Worm (Caenorhabditis elegans) whole organism, late embryonic: ENCODE results near the gene rpac-19.
A peak's percentile ranks its signal among the peaks of the same experiment; 100 is the strongest.

Experiments
- T23F11.4 ChIP-seq: fragments of 200-800 bp; sonication (Bioruptor generic); optimal IDR thresholded peaks from 2 replicates; lab custom pipeline; 2018; ENCODE audit warnings: mild to moderate bottlenecking, missing genetic modification characterization, missing compliant biosample characterization
- ahr-1 ChIP-seq: sonication (generic microtip); optimal IDR thresholded peaks from 2 replicates; lab custom pipeline; 2016; ENCODE audit warnings: missing genetic modification characterization, missing compliant biosample characterization
- ama-1 ChIP-seq: fragments of 150-350 bp; optimal IDR thresholded peaks from 2 replicates; lab custom pipeline; 2014
- ceh-14 ChIP-seq: sonication (generic microtip); optimal IDR thresholded peaks from 2 replicates; lab custom pipeline; 2016; ENCODE audit warnings: missing genotype, missing genetic modification characterization, missing compliant biosample characterization
- ceh-18 ChIP-seq: sonication (generic microtip); optimal IDR thresholded peaks from 2 replicates; lab custom pipeline; 2016; ENCODE audit warnings: missing genetic modification characterization, missing compliant biosample characterization
- ceh-2 ChIP-seq: sonication (generic microtip); optimal IDR thresholded peaks from 2 replicates; lab custom pipeline; 2016; ENCODE audit warnings: missing genotype, missing genetic modification characterization, missing compliant biosample characterization
- ceh-22 ChIP-seq: sonication (generic microtip); optimal IDR thresholded peaks from 2 replicates; lab custom pipeline; 2017; ENCODE audit warnings: missing biosample characterization, missing genetic modification characterization
- ceh-30 ChIP-seq: fragments of 150-350 bp; optimal IDR thresholded peaks from 2 replicates; lab custom pipeline; 2014; ENCODE audit warnings: missing biosample characterization, missing genetic modification characterization
- ceh-34 ChIP-seq: sonication (generic microtip); optimal IDR thresholded peaks from 2 replicates; lab custom pipeline; 2016; ENCODE audit warnings: mild to moderate bottlenecking, missing genetic modification characterization, missing compliant biosample characterization
- ceh-48 ChIP-seq: sonication (generic microtip); optimal IDR thresholded peaks from 2 replicates; lab custom pipeline; 2016; ENCODE audit warnings: missing genetic modification characterization, inconsistent platforms, missing compliant biosample characterization
- ceh-9 ChIP-seq: sonication (generic microtip); optimal IDR thresholded peaks from 2 replicates; lab custom pipeline; 2016; ENCODE audit warnings: mild to moderate bottlenecking, missing genetic modification characterization, inconsistent platforms, missing compliant biosample characterization
- che-1 ChIP-seq: sonication (generic microtip); optimal IDR thresholded peaks from 2 replicates; lab custom pipeline; 2016; ENCODE audit warnings: mild to moderate bottlenecking, missing genetic modification characterization, missing compliant biosample characterization
- dve-1 ChIP-seq: sonication (generic microtip); optimal IDR thresholded peaks from 2 replicates; lab custom pipeline; 2017; ENCODE audit warnings: antibody characterized with exemption, mild to moderate bottlenecking, missing genetic modification characterization, missing compliant biosample characterization
- elt-2 ChIP-seq: sonication (generic microtip); optimal IDR thresholded peaks from 2 replicates; lab custom pipeline; 2016; ENCODE audit warnings: missing genetic modification reagents, missing genetic modification characterization, missing compliant biosample characterization
- ets-4 ChIP-seq: sonication (generic microtip); optimal IDR thresholded peaks from 2 replicates; lab custom pipeline; 2016; ENCODE audit warnings: missing genetic modification characterization, missing compliant biosample characterization
- fkh-10 ChIP-seq: fragments of 150-350 bp; optimal IDR thresholded peaks from 2 replicates; lab custom pipeline; 2014; ENCODE audit warnings: missing biosample characterization, missing genetic modification reagents, missing genetic modification characterization
- fkh-6 ChIP-seq: sonication (generic microtip); optimal IDR thresholded peaks from 2 replicates; lab custom pipeline; 2016; ENCODE audit warnings: missing genetic modification characterization, missing compliant biosample characterization
- hlh-15 ChIP-seq: sonication (generic microtip); optimal IDR thresholded peaks from 2 replicates; lab custom pipeline; 2016; ENCODE audit warnings: missing genetic modification characterization, missing compliant biosample characterization
- hlh-30 ChIP-seq: sonication (generic microtip); optimal IDR thresholded peaks from 2 replicates; lab custom pipeline; 2017; ENCODE audit warnings: antibody characterized with exemption, missing genetic modification characterization, missing compliant biosample characterization; ENCODE audit not compliant: insufficient read depth
- hlh-6 ChIP-seq: sonication (generic microtip); optimal IDR thresholded peaks from 2 replicates; lab custom pipeline; 2016; ENCODE audit warnings: missing genotype, missing genetic modification characterization, missing compliant biosample characterization
- madf-2 ChIP-seq: sonication (generic microtip); optimal IDR thresholded peaks from 2 replicates; lab custom pipeline; 2017; ENCODE audit warnings: missing genetic modification characterization, missing compliant biosample characterization
- mec-3 ChIP-seq: sonication (generic microtip); optimal IDR thresholded peaks from 2 replicates; lab custom pipeline; 2016; ENCODE audit warnings: borderline replicate concordance, missing genetic modification characterization, missing compliant biosample characterization
- npax-4 ChIP-seq: sonication (generic microtip); optimal IDR thresholded peaks from 2 replicates; lab custom pipeline; 2016; ENCODE audit warnings: missing genetic modification characterization, missing compliant biosample characterization
- pag-3 ChIP-seq: sonication (generic microtip); optimal IDR thresholded peaks from 2 replicates; lab custom pipeline; 2016; ENCODE audit warnings: missing compliant biosample characterization, missing genetic modification characterization, borderline replicate concordance
- pax-1 ChIP-seq: fragments of 150-350 bp; optimal IDR thresholded peaks from 2 replicates; lab custom pipeline; 2014; ENCODE audit warnings: missing biosample characterization, missing genetic modification characterization
- pha-2 ChIP-seq: sonication (generic microtip); optimal IDR thresholded peaks from 2 replicates; lab custom pipeline; 2017; ENCODE audit warnings: mild to moderate bottlenecking, missing genetic modification characterization, missing compliant biosample characterization
- pha-4 ChIP-seq: fragments of 150-350 bp; optimal IDR thresholded peaks from 2 replicates; lab custom pipeline; 2018; ENCODE audit warnings: missing biosample characterization, missing genetic modification reagents, missing genetic modification characterization
- syd-9 ChIP-seq: sonication (generic microtip); optimal IDR thresholded peaks from 2 replicates; lab custom pipeline; 2016; ENCODE audit warnings: mild to moderate bottlenecking, missing genetic modification characterization, moderate library complexity, missing compliant biosample characterization
- tbx-7 ChIP-seq: sonication (generic microtip); optimal IDR thresholded peaks from 2 replicates; lab custom pipeline; 2016; ENCODE audit warnings: missing genotype, missing genetic modification characterization, missing compliant biosample characterization
- ttx-3 ChIP-seq: sonication (generic microtip); optimal IDR thresholded peaks from 2 replicates; lab custom pipeline; 2016; ENCODE audit warnings: missing genetic modification reagents, missing genetic modification characterization, missing compliant biosample characterization
- unc-3 ChIP-seq, 2 experiments: fragments of 200-800 bp in 1 of 2; sonication (Bioruptor generic) in 1 of 2; sonication (generic microtip) in 1 of 2; conservative IDR thresholded peaks in 1 of 2; optimal IDR thresholded peaks in 1 of 2; 2 replicates each; pipeline versions ENCODE4 v1.3.6 to Lab custom; 2016 to 2022; ENCODE audit warnings: missing compliant biosample characterization in 2 of 2, missing genetic modification characterization in 2 of 2, missing genetic modification reagents in 1 of 2
- unc-42 ChIP-seq: sonication (generic microtip); optimal IDR thresholded peaks from 2 replicates; lab custom pipeline; 2016; ENCODE audit warnings: missing genotype, missing genetic modification characterization, missing compliant biosample characterization
- unc-55 ChIP-seq: sonication (generic microtip); optimal IDR thresholded peaks from 2 replicates; lab custom pipeline; 2017; ENCODE audit warnings: missing biosample characterization, missing genetic modification reagents, missing genetic modification characterization
- ztf-16 ChIP-seq: sonication (generic microtip); optimal IDR thresholded peaks from 2 replicates; lab custom pipeline; 2017; ENCODE audit warnings: missing genetic modification characterization, missing compliant biosample characterization

Gene rpac-19

DNA sequence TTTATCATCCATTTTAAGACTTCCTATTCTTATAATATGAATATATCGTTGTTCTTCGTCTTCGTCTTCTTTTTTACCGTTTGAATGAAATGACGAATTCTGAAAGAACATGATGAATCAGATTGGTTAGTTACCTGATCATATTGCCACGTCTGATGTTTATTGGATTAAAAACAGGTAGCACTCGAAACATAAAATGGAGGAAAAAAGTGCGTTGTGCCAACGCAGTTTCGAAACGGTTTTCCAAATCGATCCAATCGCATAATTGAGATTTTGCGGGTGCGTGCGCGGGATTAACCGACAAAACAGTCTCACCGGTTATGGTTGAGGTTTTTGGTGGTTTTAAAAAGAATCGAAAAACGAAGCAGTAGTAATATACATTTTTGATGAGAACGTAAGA is 34.1 kb downstream of the rpac-19 start, which contains the start of gene rom-2:
rom-2 (minus strand) TSS at position 101 of the 400 bp plus-strand sequence.
- no peak for TF ChIP-seq madf-2 (tag; lab: Kevin White, UChicago)
- no peak for TF ChIP-seq pax-1 (tag; lab: Kevin White, UChicago)
- TF ChIP-seq mec-3 (tag; lab: Kevin White, UChicago) = no peak
- TF ChIP-seq unc-55 (GFP tag; lab: Kevin White, UChicago) = no peak
- TF ChIP-seq ztf-16 (tag; lab: Kevin White, UChicago) = no peak
- TF ChIP-seq ceh-2 (tag; lab: Kevin White, UChicago) = no peak
- no peak for TF ChIP-seq hlh-15
- no peak for TF ChIP-seq pha-4
- TF ChIP-seq che-1 (tag; lab: Kevin White, UChicago) = no peak
- no peak for TF ChIP-seq syd-9 (tag; lab: Kevin White, UChicago)
- no peak for TF ChIP-seq ceh-48 (tag; lab: Kevin White, UChicago)
- TF ChIP-seq ceh-30 (tag; lab: Kevin White, UChicago) = no peak
- TF ChIP-seq npax-4 (tag; lab: Kevin White, UChicago) = no peak

DNA sequence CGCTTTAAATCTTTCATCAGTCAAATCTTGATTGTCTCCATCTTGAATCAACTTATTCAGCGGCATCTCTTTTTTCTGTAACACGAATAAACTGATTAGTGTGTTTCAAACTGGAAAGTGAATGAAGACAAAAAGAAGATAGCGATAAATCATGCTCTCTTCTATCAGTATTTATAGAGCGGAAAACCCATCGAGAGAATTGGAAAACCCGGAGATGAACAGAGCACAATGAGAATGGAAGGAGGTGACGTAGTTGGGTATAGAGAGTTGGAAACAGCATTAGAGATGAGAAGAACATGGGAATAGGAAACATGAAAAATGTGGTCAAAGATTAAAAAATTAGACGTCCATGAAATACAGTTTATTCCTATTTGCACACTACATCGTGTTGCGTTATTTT is 37.6 kb downstream of the rpac-19 start, which contains the start of gene acox-1.5:
acox-1.5 (minus strand) TSS at position 75 of the 400 bp plus-strand sequence.
- TF ChIP-seq ets-4 (tag; lab: Kevin White, UChicago) = no peak
- TF ChIP-seq ama-1 = no peak
- no peak for TF ChIP-seq fkh-6 (tag; lab: Kevin White, UChicago)
- TF ChIP-seq ahr-1 (tag; lab: Kevin White, UChicago) = no peak
- TF ChIP-seq ceh-9 = no peak
- no peak for TF ChIP-seq ceh-30 (tag; lab: Kevin White, UChicago)
- TF ChIP-seq tbx-7 (tag; lab: Kevin White, UChicago) = no peak
- TF ChIP-seq npax-4 (tag; lab: Kevin White, UChicago) = no peak
- TF ChIP-seq pha-2 (tag; lab: Kevin White, UChicago) = no peak
- no peak for TF ChIP-seq ceh-48 (tag; lab: Kevin White, UChicago)
- TF ChIP-seq madf-2 (tag; lab: Kevin White, UChicago) = no peak
- TF ChIP-seq ceh-18 (tag; lab: Kevin White, UChicago) = no peak
- no peak for TF ChIP-seq pag-3
- no peak for TF ChIP-seq fkh-10 (GFP tag; lab: Kevin White, UChicago)
- no peak for TF ChIP-seq hlh-30
- no peak for TF ChIP-seq T23F11.4 (GFP tag; lab: Kevin White, UChicago)
- TF ChIP-seq ttx-3 = no peak
- TF ChIP-seq unc-55 (GFP tag; lab: Kevin White, UChicago) = no peak

DNA sequence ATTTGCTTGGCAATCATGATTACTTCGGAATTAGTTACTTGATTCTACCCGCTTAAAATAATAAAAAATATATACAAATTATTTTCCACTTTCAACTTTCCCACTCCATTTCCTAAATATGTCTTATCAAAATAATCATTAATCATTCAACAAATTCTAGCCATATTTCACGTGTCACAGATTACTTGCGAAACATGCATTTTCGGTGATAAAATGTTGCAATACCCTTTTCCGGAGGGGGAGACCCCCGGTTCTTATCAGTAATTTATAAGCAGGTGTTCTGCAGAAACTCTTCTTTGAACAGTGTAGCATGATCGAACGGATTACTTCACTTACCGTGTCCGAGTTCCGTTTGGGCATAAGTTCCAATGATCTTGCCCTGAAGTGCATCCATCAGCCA is 39.5 kb downstream of the rpac-19 start:
- no peak for TF ChIP-seq ceh-2 (tag; lab: Kevin White, UChicago)
- no peak for TF ChIP-seq unc-55 (GFP tag; lab: Kevin White, UChicago)
- TF ChIP-seq elt-2 (tag; lab: Kevin White, UChicago) = peak; percentile 90
- no peak for TF ChIP-seq ttx-3
- TF ChIP-seq hlh-6 = no peak
- TF ChIP-seq unc-3 (GFP tag; conservative IDR thresholded peaks at IDR 0.05; lab: Robert Waterston, UW) = no peak
- no peak for TF ChIP-seq unc-3 (tag; optimal IDR thresholded peaks at IDR 0.05; lab: Kevin White, UChicago)
- no peak for TF ChIP-seq mec-3 (tag; lab: Kevin White, UChicago)

DNA sequence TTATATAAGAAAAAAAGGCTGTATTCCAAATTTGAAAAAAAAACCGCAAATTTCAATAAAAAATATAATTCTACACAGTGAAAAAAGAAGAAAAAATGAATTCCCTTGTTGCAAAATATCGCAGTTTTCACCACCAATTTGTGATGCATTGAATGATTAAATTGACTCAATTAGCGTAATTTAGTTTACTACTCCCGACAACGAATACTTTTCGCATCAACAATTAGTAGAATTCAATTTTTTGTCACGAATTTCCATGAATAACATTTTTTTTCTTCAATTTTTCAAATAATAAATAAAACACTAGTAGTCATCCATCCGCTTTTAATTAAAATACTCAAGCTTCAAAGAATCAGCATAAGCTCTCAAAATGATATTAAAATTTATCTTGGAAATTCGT is 44.4 kb downstream of the rpac-19 start:
- no peak for TF ChIP-seq ceh-18 (tag; lab: Kevin White, UChicago)
- TF ChIP-seq ceh-9 = no peak
- peak; percentile 91 for TF ChIP-seq unc-42

DNA sequence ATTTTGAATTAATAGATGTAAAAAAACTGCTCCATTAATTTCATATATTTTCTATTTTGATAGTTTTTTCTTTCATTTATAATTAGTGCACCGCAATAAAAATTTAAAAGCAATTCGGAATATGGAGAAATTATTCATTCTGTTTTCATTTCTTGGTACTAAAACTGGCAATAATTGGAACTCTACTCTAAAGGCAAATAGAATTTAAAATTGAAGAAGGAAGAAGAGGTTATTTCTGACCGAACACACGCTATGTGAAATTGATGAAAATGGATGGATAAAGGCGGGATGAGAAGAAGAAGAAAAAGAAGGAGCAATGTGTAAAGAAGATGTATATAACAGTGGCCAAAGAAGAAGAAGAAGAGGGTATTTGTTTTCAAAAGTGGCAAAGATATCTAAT is 46.5 kb downstream of the rpac-19 start:
- TF ChIP-seq ceh-14 = peak; percentile 13
- peak; percentile 57 for TF ChIP-seq unc-42
- no peak for TF ChIP-seq ceh-34 (tag; lab: Kevin White, UChicago)
- TF ChIP-seq ztf-16 (tag; lab: Kevin White, UChicago) = no peak
- TF ChIP-seq dve-1 (tag; lab: Kevin White, UChicago) = no peak
- TF ChIP-seq ceh-22 (tag; lab: Kevin White, UChicago) = no peak
